Fruit fly (Drosophila melanogaster): ENCODE data around the gene CG46460.

CG46460 gene

dm6 chr3L:4232227-4232626 is 5.1 kb upstream of the CG46460 start:
- no peak for TF ChIP-seq Myc (optimal IDR thresholded peaks at IDR 0.05)
- TF ChIP-seq h (optimal IDR thresholded peaks at IDR 0.05) = no peak
- TF ChIP-seq Sin3A (optimal IDR thresholded peaks at IDR 0.05) = no peak
- TF ChIP-seq ttk (optimal IDR thresholded peaks at IDR 0.05) = no peak
- TF ChIP-seq psq (optimal IDR thresholded peaks at IDR 0.05) = no peak
- no peak for TF ChIP-seq insv (optimal IDR thresholded peaks at IDR 0.05)

- TF ChIP-seq psq (optimal IDR thresholded peaks at IDR 0.05) (no peak), Sin3A (optimal IDR thresholded peaks at IDR 0.05) (no peak), insv (optimal IDR thresholded peaks at IDR 0.05) (no peak), Myc (optimal IDR thresholded peaks at IDR 0.05) (no peak), ttk (optimal IDR thresholded peaks at IDR 0.05) (no peak), h (optimal IDR thresholded peaks at IDR 0.05) (no peak)
Observed at dm6 chr3L:4231401-4232014, 4.4 kb upstream of the CG46460 start.

DNA sequence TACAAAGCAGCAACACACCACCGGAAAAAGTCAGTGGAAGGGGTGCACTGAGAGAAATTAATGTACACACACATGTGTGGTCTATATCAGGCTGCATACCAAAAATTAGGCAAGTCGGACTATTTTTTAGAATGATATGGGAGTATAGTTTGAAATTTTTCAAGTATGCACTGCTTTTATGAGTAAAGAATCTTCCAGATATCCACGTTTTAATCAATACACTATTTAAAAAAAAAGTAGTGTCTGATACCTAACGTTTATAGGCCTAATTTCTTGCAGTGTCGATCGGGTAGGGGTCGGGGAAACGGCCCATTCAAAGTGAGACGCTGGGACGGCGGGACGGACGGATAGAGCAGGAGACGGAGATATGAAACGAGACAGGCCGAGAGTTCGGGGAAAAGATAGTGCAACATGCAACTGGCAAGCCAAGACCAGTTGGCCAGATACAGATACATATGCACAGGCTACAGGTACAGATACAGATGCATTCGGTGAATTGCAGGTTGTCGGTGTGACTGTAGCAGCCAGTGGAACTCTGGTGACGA is 3.3 kb upstream of the CG46460 start:
- no peak for TF ChIP-seq h (optimal IDR thresholded peaks at IDR 0.05)
- no peak for TF ChIP-seq Sin3A (optimal IDR thresholded peaks at IDR 0.05)
- no peak for TF ChIP-seq insv (optimal IDR thresholded peaks at IDR 0.05)
- TF ChIP-seq psq (optimal IDR thresholded peaks at IDR 0.05) = no peak
- TF ChIP-seq ttk (optimal IDR thresholded peaks at IDR 0.05) = no peak
- TF ChIP-seq Myc (optimal IDR thresholded peaks at IDR 0.05) = no peak

dm6 chr3L:4229365-4229967 is 2.4 kb upstream of the CG46460 start:
- TF ChIP-seq psq (optimal IDR thresholded peaks at IDR 0.05) = no peak

DNA sequence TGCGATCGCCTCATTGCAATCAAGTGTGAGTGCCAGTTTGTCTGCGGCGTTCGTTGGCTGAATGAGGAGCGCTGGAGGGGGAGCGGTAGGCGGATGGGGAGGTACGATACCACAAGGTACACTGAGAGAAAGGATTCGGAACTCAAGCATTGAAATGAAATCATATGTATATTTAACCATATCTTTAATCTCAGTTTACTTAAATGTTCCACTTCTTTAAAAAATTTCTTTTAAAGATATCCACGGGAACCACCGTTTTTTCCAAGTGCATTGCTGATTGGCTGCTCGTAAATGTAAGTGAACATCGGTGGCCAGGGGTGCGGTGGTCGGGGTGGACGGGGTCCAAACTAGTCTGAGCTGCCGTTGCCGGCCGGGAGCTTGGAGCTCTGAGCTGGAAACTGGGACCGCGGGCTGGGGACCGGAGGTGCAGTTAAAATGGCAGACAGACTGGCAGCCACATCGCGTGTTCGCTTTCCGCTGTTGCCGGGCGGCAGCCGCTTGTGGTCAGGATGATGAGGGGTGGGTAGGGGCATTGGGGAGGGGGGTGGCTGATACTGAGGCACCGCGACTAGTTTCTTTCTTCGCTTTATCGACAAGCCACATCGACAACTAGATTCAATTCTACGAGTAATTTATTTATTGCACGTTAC is 1.2 kb upstream of the CG46460 start:
- TF ChIP-seq Sin3A (optimal IDR thresholded peaks at IDR 0.05) = no peak
- TF ChIP-seq psq (optimal IDR thresholded peaks at IDR 0.05) = no peak
- no peak for TF ChIP-seq h (optimal IDR thresholded peaks at IDR 0.05)

DNA sequence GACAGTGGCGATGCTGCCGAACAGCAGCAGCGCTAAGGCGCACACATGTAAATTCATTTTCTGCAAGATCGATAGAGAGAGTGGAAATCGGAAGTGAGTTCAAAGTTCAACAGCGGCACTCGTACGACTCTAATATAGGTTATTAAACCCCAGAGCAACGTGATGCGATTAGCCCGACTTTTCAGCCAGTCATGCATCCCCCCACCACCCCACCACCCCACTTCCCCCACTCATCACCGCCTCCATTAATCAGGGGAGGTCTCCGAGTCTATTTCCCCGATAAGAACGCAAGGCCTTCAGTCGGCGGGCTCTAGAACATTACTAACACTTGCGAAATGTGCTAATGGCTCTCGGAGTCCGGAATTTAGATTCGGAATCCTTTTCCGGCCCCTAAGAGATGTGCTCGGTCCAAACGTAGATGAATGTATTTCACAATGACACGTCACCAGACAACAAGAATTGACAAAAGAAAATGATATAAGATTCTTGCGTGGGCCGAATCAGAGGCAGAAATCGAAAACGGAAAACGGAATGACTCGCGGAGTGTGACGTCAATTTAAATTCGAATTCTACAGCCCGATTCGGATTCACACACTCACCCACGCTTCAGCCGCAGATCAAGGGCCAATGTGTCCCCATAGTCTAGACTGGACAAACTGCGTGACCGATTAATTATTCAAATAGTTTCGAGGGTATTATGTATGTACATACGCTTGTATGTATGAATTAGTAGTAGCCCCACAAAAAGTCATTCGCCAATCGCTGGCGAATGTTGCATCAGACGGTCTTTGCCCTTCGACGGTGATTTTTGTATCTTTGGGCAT is 1.2 kb downstream of the CG46460 start:
- no peak for TF ChIP-seq psq (optimal IDR thresholded peaks at IDR 0.05)

dm6 chr3L:4221792-4222191 is 5.3 kb downstream of the CG46460 start:
- TF ChIP-seq insv (optimal IDR thresholded peaks at IDR 0.05) (no peak), Sin3A (optimal IDR thresholded peaks at IDR 0.05) (no peak), psq (optimal IDR thresholded peaks at IDR 0.05) (no peak), h (optimal IDR thresholded peaks at IDR 0.05) (no peak), Myc (optimal IDR thresholded peaks at IDR 0.05) (no peak)

dm6 chr3L:4221226-4221770 is 5.8 kb downstream of the CG46460 start:
- no peak for TF ChIP-seq Myc (optimal IDR thresholded peaks at IDR 0.05)
- TF ChIP-seq psq (optimal IDR thresholded peaks at IDR 0.05) = no peak
- no peak for TF ChIP-seq ttk (optimal IDR thresholded peaks at IDR 0.05)
- no peak for TF ChIP-seq h (optimal IDR thresholded peaks at IDR 0.05)
- no peak for TF ChIP-seq insv (optimal IDR thresholded peaks at IDR 0.05)
- TF ChIP-seq Sin3A (optimal IDR thresholded peaks at IDR 0.05) = no peak

DNA sequence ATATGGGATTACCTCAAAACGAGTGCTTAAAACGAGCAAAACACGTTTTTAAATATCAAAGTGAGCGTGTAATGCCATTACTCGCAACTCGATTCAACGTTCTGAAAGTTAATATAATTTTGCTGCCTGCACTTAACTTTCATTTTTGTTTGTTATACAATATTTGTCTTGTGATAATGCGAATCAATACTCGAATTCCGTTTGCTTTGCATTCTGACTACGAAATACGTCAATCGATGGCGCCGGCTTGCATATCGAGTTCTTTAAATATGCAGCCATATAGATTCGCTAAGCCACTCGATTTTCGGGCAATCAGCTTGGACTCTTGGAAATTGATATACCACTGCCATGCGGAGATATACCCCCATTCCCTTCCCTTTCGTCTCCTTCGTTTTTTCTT is 6.4 kb downstream of the CG46460 start:
- TF ChIP-seq Myc (optimal IDR thresholded peaks at IDR 0.05) = no peak
- TF ChIP-seq h (optimal IDR thresholded peaks at IDR 0.05) = no peak
- TF ChIP-seq psq (optimal IDR thresholded peaks at IDR 0.05) = no peak
- no peak for TF ChIP-seq insv (optimal IDR thresholded peaks at IDR 0.05)
- TF ChIP-seq Sin3A (optimal IDR thresholded peaks at IDR 0.05) = no peak
- TF ChIP-seq ttk (optimal IDR thresholded peaks at IDR 0.05) = no peak

dm6 chr3L:4219291-4220228 is 7.5 kb downstream of the CG46460 start:
- TF ChIP-seq psq (optimal IDR thresholded peaks at IDR 0.05) = no peak
- no peak for TF ChIP-seq insv (optimal IDR thresholded peaks at IDR 0.05)
- TF ChIP-seq ttk (optimal IDR thresholded peaks at IDR 0.05) = no peak
- TF ChIP-seq h (optimal IDR thresholded peaks at IDR 0.05) = no peak
- no peak for TF ChIP-seq Myc (optimal IDR thresholded peaks at IDR 0.05)
- no peak for TF ChIP-seq Sin3A (optimal IDR thresholded peaks at IDR 0.05)

dm6 chr3L:4215079-4215478 is 12.0 kb downstream of the CG46460 start, which contains the start of gene Cpr64Ad:
TSS of gene Cpr64Ad (plus strand) at chr3L:4215379.
- TF ChIP-seq Myc (optimal IDR thresholded peaks at IDR 0.05) (no peak), h (optimal IDR thresholded peaks at IDR 0.05) (no peak), psq (optimal IDR thresholded peaks at IDR 0.05) (no peak), Sin3A (optimal IDR thresholded peaks at IDR 0.05) (no peak), insv (optimal IDR thresholded peaks at IDR 0.05) (no peak), ttk (optimal IDR thresholded peaks at IDR 0.05) (no peak)
